Fruit fly (Drosophila melanogaster) whole organism, embryonic: ENCODE measurements around the gene CG5892.

Experiments
- Aef1 ChIP-seq: fragments of 200-800 bp; sonication (Bioruptor generic); IDR thresholded peaks from 3 replicates; pipeline ENCODE4 v1.3.6; 2022; ENCODE audit warnings: missing biosample characterization, missing genetic modification characterization
- CG10979 ChIP-seq: fragments of 200-800 bp; sonication (Bioruptor generic); optimal IDR thresholded peaks from 2 replicates; lab custom pipeline; 2018; ENCODE audit warnings: missing biosample characterization, mild to moderate bottlenecking, missing genetic modification characterization, moderate library complexity
- CG11560 ChIP-seq: fragments of 200-800 bp; sonication (Bioruptor generic); IDR thresholded peaks from 3 replicates; pipeline ENCODE4 v1.3.6; 2022; ENCODE audit warnings: missing biosample characterization, missing genetic modification characterization
- CG11696 ChIP-seq: fragments of 200-800 bp; sonication (Bioruptor generic); IDR thresholded peaks from 2 replicates; pipeline ENCODE4 v1.3.6; 2022; ENCODE audit warnings: missing biosample characterization, missing genetic modification characterization
- CG13123 ChIP-seq: fragments of 200-800 bp; sonication (Bioruptor generic); optimal IDR thresholded peaks from 2 replicates; lab custom pipeline; 2016; ENCODE audit warnings: missing biosample characterization, missing genetic modification characterization
- CG13287 ChIP-seq: fragments of 200-800 bp; sonication (Bioruptor generic); IDR thresholded peaks from 2 replicates; pipeline ENCODE4 v1.3.6; 2022; ENCODE audit warnings: missing biosample characterization, missing genetic modification characterization; ENCODE audit not compliant: partially characterized antibody
- CG13296 ChIP-seq: fragments of 200-800 bp; sonication (Bioruptor generic); optimal IDR thresholded peaks from 3 replicates; lab custom pipeline; 2018; ENCODE audit warnings: missing biosample characterization, mild to moderate bottlenecking, missing genetic modification characterization
- CG13624 ChIP-seq: fragments of 200-800 bp; sonication (Bioruptor generic); optimal IDR thresholded peaks from 2 replicates; lab custom pipeline; 2016; ENCODE audit warnings: missing biosample characterization, missing genetic modification characterization
- CG14014 ChIP-seq: fragments of 200-800 bp; sonication (Bioruptor generic); IDR thresholded peaks from 2 replicates; pipeline ENCODE4 v1.3.6; 2022; ENCODE audit warnings: missing biosample characterization, missing genetic modification characterization
- CG15514 ChIP-seq: fragments of 200-800 bp; sonication (Bioruptor generic); optimal IDR thresholded peaks from 3 replicates; lab custom pipeline; 2017; ENCODE audit warnings: missing biosample characterization, missing genetic modification characterization, mild to moderate bottlenecking, moderate library complexity, missing genetic modification reagents
- CG16815 ChIP-seq: fragments of 200-800 bp; sonication (Bioruptor generic); optimal IDR thresholded peaks from 3 replicates; lab custom pipeline; 2017; ENCODE audit warnings: missing biosample characterization, mild to moderate bottlenecking, missing genetic modification characterization
- CG1792 ChIP-seq: fragments of 200-800 bp; sonication (Bioruptor generic); optimal IDR thresholded peaks from 2 replicates; lab custom pipeline; 2016; ENCODE audit warnings: missing biosample characterization, missing genetic modification characterization
- CG2202 ChIP-seq: fragments of 200-800 bp; sonication (Bioruptor generic); optimal IDR thresholded peaks from 2 replicates; lab custom pipeline; 2018; ENCODE audit warnings: missing biosample characterization, mild to moderate bottlenecking, missing genetic modification characterization
- CG2712 ChIP-seq: fragments of 200-800 bp; optimal IDR thresholded peaks from 3 replicates; lab custom pipeline; 2019; ENCODE audit warnings: missing biosample characterization, mild to moderate bottlenecking, missing genetic modification characterization, moderate library complexity
- CG30020 ChIP-seq: fragments of 200-800 bp; optimal IDR thresholded peaks from 2 replicates; lab custom pipeline; 2019; ENCODE audit warnings: missing biosample characterization, mild to moderate bottlenecking, missing genetic modification characterization, moderate library complexity
- CG3163 ChIP-seq: fragments of 200-800 bp; sonication (Bioruptor generic); optimal IDR thresholded peaks from 3 replicates; lab custom pipeline; 2016; ENCODE audit warnings: missing biosample characterization, missing genetic modification characterization
- CG33557 ChIP-seq: fragments of 200-800 bp; sonication (Bioruptor generic); optimal IDR thresholded peaks from 2 replicates; lab custom pipeline; 2019; ENCODE audit warnings: missing biosample characterization, mild to moderate bottlenecking, missing genetic modification characterization, moderate library complexity
- CG4360 ChIP-seq: fragments of 200-800 bp; sonication (Bioruptor generic); IDR thresholded peaks from 2 replicates; pipeline ENCODE4 v1.3.6; 2022; ENCODE audit warnings: missing biosample characterization, missing genetic modification characterization
- CG6689 ChIP-seq: fragments of 200-800 bp; sonication (Bioruptor generic); IDR thresholded peaks from 2 replicates; pipeline ENCODE4 v1.3.6; 2022; ENCODE audit warnings: missing biosample characterization, missing genetic modification characterization
- CG7963 ChIP-seq: fragments of 200-800 bp; sonication (Bioruptor generic); IDR thresholded peaks from 3 replicates; pipeline ENCODE4 v1.3.6; 2022; ENCODE audit warnings: missing biosample characterization, missing genetic modification characterization; ENCODE audit not compliant: partially characterized antibody
- CG8478 ChIP-seq: fragments of >200 bp; optimal IDR thresholded peaks from 2 replicates; lab custom pipeline; 2018
- CG8924 ChIP-seq: fragments of 200-800 bp; optimal IDR thresholded peaks from 3 replicates; lab custom pipeline; 2019; ENCODE audit warnings: missing biosample characterization, mild to moderate bottlenecking, missing genetic modification characterization, moderate library complexity
- Dfd ChIP-seq, 2 experiments: fragments of >200 bp; optimal IDR thresholded peaks; 2 replicates each; lab custom pipeline; 2017; ENCODE audit warnings: missing biosample characterization in 2 of 2, missing genetic modification characterization in 2 of 2
- E2f2 ChIP-seq: fragments of 200-800 bp; sonication (Bioruptor generic); IDR thresholded peaks from 2 replicates; pipeline ENCODE4 v1.3.6; 2022; ENCODE audit warnings: missing biosample characterization, missing genetic modification characterization
- Ets65A ChIP-seq: fragments of 200-800 bp; sonication (Bioruptor generic); peaks from one replicate; lab custom pipeline; 2016; ENCODE audit warnings: missing biosample characterization, missing genetic modification characterization
- Fer1 ChIP-seq: fragments of 200-800 bp; sonication (Bioruptor generic); optimal IDR thresholded peaks from 2 replicates; lab custom pipeline; 2017; ENCODE audit warnings: missing biosample characterization, mild to moderate bottlenecking, missing genetic modification characterization
- HLHmδ ChIP-seq: fragments of 200-800 bp; sonication (Bioruptor generic); optimal IDR thresholded peaks from 2 replicates; lab custom pipeline; 2018; ENCODE audit warnings: missing biosample characterization, mild to moderate bottlenecking, missing genetic modification characterization, moderate library complexity
- MBD-R2 ChIP-seq: fragments of 200-800 bp; sonication (Bioruptor generic); IDR thresholded peaks from 2 replicates; pipeline ENCODE4 v1.3.6; 2022; ENCODE audit warnings: missing biosample characterization, missing genetic modification characterization
- Mrtf ChIP-seq: fragments of 200-800 bp; sonication (Bioruptor generic); IDR thresholded peaks from 3 replicates; pipeline ENCODE4 v1.3.6; 2022; ENCODE audit warnings: missing biosample characterization, missing genetic modification characterization
- Spps ChIP-seq: fragments of 200-800 bp; sonication (Bioruptor generic); optimal IDR thresholded peaks from 2 replicates; lab custom pipeline; 2018; ENCODE audit warnings: missing biosample characterization, mild to moderate bottlenecking, missing genetic modification characterization
- Sry-β ChIP-seq: fragments of 200-800 bp; sonication (Bioruptor generic); optimal IDR thresholded peaks from 2 replicates; lab custom pipeline; 2018; ENCODE audit warnings: missing biosample characterization, mild to moderate bottlenecking, missing genetic modification characterization, moderate library complexity
- Ssrp ChIP-seq: fragments of 200-800 bp; sonication (Bioruptor generic); optimal IDR thresholded peaks from 2 replicates; lab custom pipeline; 2018; ENCODE audit warnings: missing biosample characterization, mild to moderate bottlenecking, missing genetic modification characterization, moderate library complexity
- abd-A ChIP-seq: fragments of 200-800 bp; sonication (Bioruptor generic); optimal IDR thresholded peaks from 3 replicates; lab custom pipeline; 2019; ENCODE audit warnings: missing biosample characterization, mild to moderate bottlenecking, missing genetic modification characterization, moderate library complexity
- az2 ChIP-seq: fragments of 200-800 bp; sonication (Bioruptor generic); optimal IDR thresholded peaks from 3 replicates; lab custom pipeline; 2016; ENCODE audit warnings: missing biosample characterization, missing genetic modification characterization
- bbx ChIP-seq: fragments of 200-800 bp; sonication (Bioruptor generic); IDR thresholded peaks from 2 replicates; pipeline ENCODE4 v1.3.6; 2022; ENCODE audit warnings: missing biosample characterization, missing genetic modification characterization; ENCODE audit not compliant: partially characterized antibody
- chif ChIP-seq, 2 experiments: fragments of 200-800 bp; sonication (Bioruptor generic); optimal IDR thresholded peaks; 3 replicates each; lab custom pipeline; 2016; ENCODE audit warnings: missing biosample characterization in 2 of 2, missing genetic modification characterization in 2 of 2
- dpn ChIP-seq, 2 experiments: fragments of 200-800 bp; sonication (Bioruptor generic); optimal IDR thresholded peaks; 3 replicates each; lab custom pipeline; 2016; ENCODE audit warnings: missing biosample characterization in 2 of 2, missing genetic modification characterization in 2 of 2
- gce ChIP-seq: fragments of 200-800 bp; sonication (Bioruptor generic); IDR thresholded peaks from 3 replicates; pipeline ENCODE4 v1.3.6; 2022; ENCODE audit warnings: missing biosample characterization, missing genetic modification characterization
- kah ChIP-seq: fragments of 200-800 bp; sonication (Bioruptor generic); optimal IDR thresholded peaks from 2 replicates; lab custom pipeline; 2018; ENCODE audit warnings: missing biosample characterization, mild to moderate bottlenecking, missing genetic modification characterization
- kay ChIP-seq: fragments of 200-800 bp; sonication (Bioruptor generic); optimal IDR thresholded peaks from 2 replicates; lab custom pipeline; 2016; ENCODE audit warnings: missing biosample characterization, missing genetic modification characterization
- lab ChIP-seq: fragments of 200-800 bp; sonication (Bioruptor generic); optimal IDR thresholded peaks from 3 replicates; lab custom pipeline; 2017; ENCODE audit warnings: missing biosample characterization, missing genetic modification characterization, mild to moderate bottlenecking, moderate library complexity, missing genetic modification reagents
- lmd ChIP-seq: fragments of 200-800 bp; sonication (Bioruptor generic); IDR thresholded peaks from 2 replicates; pipeline ENCODE4 v1.3.6; 2022; ENCODE audit warnings: missing biosample characterization, missing genetic modification characterization
- mam ChIP-seq: fragments of 200-800 bp; sonication (Bioruptor generic); optimal IDR thresholded peaks from 3 replicates; lab custom pipeline; 2016; ENCODE audit warnings: missing biosample characterization, missing genetic modification characterization
- phol ChIP-seq: fragments of 200-800 bp; sonication (Bioruptor generic); optimal IDR thresholded peaks from 3 replicates; lab custom pipeline; 2018; ENCODE audit warnings: missing biosample characterization, mild to moderate bottlenecking, missing genetic modification characterization, moderate library complexity
- pnt ChIP-seq: fragments of 200-800 bp; sonication (Bioruptor generic); optimal IDR thresholded peaks from 3 replicates; lab custom pipeline; 2016; ENCODE audit warnings: missing biosample characterization, missing genetic modification characterization
- tgo ChIP-seq: fragments of 200-800 bp; sonication (Bioruptor generic); IDR thresholded peaks from 3 replicates; pipeline ENCODE4 v1.3.6; 2022; ENCODE audit warnings: missing biosample characterization, missing genetic modification characterization
- zen ChIP-seq: fragments of 200-800 bp; sonication (Bioruptor generic); optimal IDR thresholded peaks from 3 replicates; lab custom pipeline; 2018; ENCODE audit warnings: missing biosample characterization, mild to moderate bottlenecking, missing genetic modification characterization, moderate library complexity

CG5892 gene

DNA sequence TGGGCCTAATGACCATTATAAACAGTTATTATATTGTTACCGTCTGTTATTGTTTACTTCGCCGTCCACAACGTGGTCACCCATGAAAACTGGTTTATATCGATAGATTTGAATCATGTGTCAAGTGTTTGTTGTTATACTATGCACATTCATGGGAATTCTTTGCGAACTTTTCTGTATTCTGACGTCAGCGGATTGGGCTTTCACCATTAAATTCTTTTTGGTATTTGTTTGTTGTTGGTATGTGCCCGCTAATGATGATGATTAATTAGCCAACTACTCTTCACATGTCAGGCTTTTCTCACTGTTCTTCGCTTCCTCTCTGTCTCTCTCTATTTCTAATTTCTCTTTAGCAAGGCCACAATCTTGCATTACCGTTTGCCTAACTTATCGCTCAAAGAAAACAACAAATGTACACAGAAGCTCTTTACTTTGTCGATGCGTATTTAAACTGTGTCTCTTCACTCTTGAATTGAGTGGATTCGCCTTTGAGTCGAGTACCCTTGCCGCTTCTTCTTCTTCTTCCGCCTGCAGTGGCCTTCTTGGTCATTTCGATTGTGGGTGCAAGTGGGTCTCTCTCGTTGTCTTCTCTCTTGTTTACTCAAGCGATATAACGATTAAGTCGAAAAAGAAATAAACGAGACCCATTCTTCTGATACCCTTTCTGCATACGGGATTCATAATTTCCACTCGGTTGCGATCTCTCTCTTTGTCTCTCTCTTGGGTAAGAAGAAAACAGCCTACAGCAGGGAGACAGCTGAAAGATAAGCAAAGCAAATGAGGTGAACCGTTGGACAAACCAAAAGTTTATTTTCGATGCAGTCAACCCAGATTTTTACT lies 38.5 kb upstream of the CG5892 start (continued):
- peak; percentile 96 for TF ChIP-seq CG3163
- peak; percentile 69 for TF ChIP-seq Fer1 (GFP tag; lab: Kevin White, UChicago)
- peak; percentile 33 for TF ChIP-seq lab (GFP tag; lab: Kevin White, UChicago)
- no peak for TF ChIP-seq CG6689 (GFP tag; lab: Robert Waterston, UW)
- TF ChIP-seq CG1792 (GFP tag; lab: Kevin White, UChicago) = no peak
- peak; percentile 26 for TF ChIP-seq Sry-β (GFP tag; lab: Kevin White, UChicago)
- TF ChIP-seq CG10979 (tag; lab: Kevin White, UChicago) = no peak
- TF ChIP-seq tgo (GFP tag; lab: Robert Waterston, UW) = no peak
- TF ChIP-seq kah (GFP tag; lab: Kevin White, UChicago) = peak; percentile 79
- peak; percentile 75; the same call in 1 of the 2 replicates for TF ChIP-seq CG14014
- TF ChIP-seq CG2712 (tag; lab: Kevin White, UChicago) = peak; percentile 64
- TF ChIP-seq MBD-R2 (GFP tag; lab: Robert Waterston, UW) = no peak
- TF ChIP-seq zen (tag; lab: Kevin White, UChicago) = no peak
- TF ChIP-seq CG8924 = no peak
- no peak for TF ChIP-seq CG30020
- no peak for TF ChIP-seq mam (GFP tag; lab: Kevin White, UChicago)
- TF ChIP-seq E2f2 (GFP tag; lab: Robert Waterston, UW) = no peak
- TF ChIP-seq CG11560 = no peak
- peak; percentile 64; the same call in 1 of the 2 replicates for TF ChIP-seq CG4360 (GFP tag; lab: Robert Waterston, UW)
- TF ChIP-seq, all 482 proteins: peak for 133

DNA sequence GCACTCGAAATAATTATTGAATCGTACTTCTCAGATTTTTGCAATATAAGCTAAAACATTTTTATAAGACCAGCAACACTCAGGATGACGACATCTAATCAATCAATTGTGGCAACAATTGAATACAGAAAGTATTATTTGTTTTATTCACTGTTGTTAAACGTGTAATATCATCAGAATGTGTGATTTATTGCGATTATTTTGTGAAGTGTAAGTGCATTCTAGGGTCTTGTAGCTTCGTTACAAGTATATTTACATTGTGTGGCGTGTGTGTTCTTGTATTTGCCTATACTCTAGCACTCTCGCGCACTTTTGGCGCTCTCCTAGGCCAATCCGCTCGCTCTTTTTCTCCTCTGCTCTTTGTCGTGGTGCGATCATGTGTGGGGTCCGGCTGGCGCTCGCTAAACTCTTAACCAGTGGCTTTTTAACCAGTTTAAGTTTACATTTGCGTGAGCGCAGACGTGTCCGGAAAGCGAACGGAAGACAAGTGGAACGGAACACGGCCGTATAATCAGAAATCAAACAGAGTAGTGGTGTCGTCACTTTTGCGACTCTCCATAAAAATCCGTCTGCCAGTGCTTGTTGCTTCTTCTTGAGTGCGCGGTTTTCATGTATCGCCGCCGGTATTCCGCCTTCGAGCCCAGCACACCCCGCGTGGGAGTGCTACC lies 37.8 kb upstream of the CG5892 start:
- peak; percentile 70; the same call in 1 of the 3 replicates for TF ChIP-seq Mrtf (GFP tag; lab: Robert Waterston, UW)
- TF ChIP-seq CG11696 = 0 out of 2 replicates have a peak, but pooled peaks have one; percentile 39
- TF ChIP-seq CG15514 (GFP tag; lab: Kevin White, UChicago) = peak; percentile 66
- peak; percentile 96 for TF ChIP-seq Ets65A (GFP tag; lab: Kevin White, UChicago)
- peak; percentile 51 for TF ChIP-seq CG16815 (GFP tag; lab: Kevin White, UChicago)
- peak; percentile 79 to 88 for TF ChIP-seq dpn (GFP tag; optimal IDR thresholded peaks at IDR 0.05; lab: Kevin White, UChicago)
- peak; percentile 93 for TF ChIP-seq phol (tag; lab: Kevin White, UChicago)
- TF ChIP-seq Spps (tag; lab: Kevin White, UChicago) = peak; percentile 65
- TF ChIP-seq CG33557 (GFP tag; lab: Kevin White, UChicago) = peak; percentile 32
- TF ChIP-seq CG8478 = no peak
- peak; percentile 50; the same call in 1 of the 2 replicates for TF ChIP-seq CG13287 (GFP tag; lab: Robert Waterston, UW)
- no peak for TF ChIP-seq abd-A (tag; lab: Kevin White, UChicago)
- peak; percentile 72 for TF ChIP-seq CG13624 (GFP tag; lab: Kevin White, UChicago)
- TF ChIP-seq lmd (GFP tag; lab: Robert Waterston, UW) = peak; percentile 81
- no peak for TF ChIP-seq gce (GFP tag; lab: Robert Waterston, UW)
- peak; percentile 76 for TF ChIP-seq kay (GFP tag; lab: Kevin White, UChicago)
- TF ChIP-seq CG7963 = no peak
- TF ChIP-seq az2 (GFP tag; lab: Kevin White, UChicago) = peak; percentile 91
- peak; percentile 54; the same call in 1 of the 2 replicates for TF ChIP-seq bbx (GFP tag; lab: Robert Waterston, UW)
- TF ChIP-seq pnt = peak; percentile 89
- peak; percentile 53 for TF ChIP-seq HLHmδ (GFP tag; lab: Kevin White, UChicago)
- TF ChIP-seq chif (GFP tag; optimal IDR thresholded peaks at IDR 0.05; lab: Kevin White, UChicago) = peak; percentile 79 to 89
- TF ChIP-seq Ssrp (tag; lab: Kevin White, UChicago) = peak; percentile 90
- peak; percentile 77 for TF ChIP-seq CG13296
- TF ChIP-seq lab (GFP tag; lab: Kevin White, UChicago) = peak; percentile 84
- peak; percentile 73 for TF ChIP-seq Aef1 (GFP tag; lab: Robert Waterston, UW)
- no peak for TF ChIP-seq Dfd (GFP tag; optimal IDR thresholded peaks at IDR 0.05; lab: Kevin White, UChicago)
- TF ChIP-seq CG13123 (GFP tag; lab: Kevin White, UChicago) = peak; percentile 34
- TF ChIP-seq CG2202 (tag; lab: Kevin White, UChicago) = peak; percentile 61
